Worm (Caenorhabditis elegans): ENCODE measurements around the gene F33G12.6.

DNA sequence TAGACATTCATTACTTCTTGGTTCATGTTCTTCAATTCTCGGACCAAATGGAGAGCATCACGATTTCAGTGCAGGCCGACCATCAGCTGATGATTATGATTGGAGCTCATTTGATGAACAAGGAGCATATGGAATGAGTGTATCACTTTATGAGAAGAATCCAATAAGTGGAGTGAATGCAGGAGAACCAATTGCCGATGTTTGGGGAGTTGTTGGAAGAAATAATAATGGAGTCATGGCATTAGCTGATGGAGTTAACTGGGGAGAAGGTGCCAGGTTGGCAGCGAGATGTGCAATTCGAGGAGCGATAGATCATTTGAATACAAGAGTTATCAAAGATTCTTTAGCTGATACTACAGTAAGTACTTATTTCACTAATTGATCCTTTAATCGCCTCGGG lies 1.1 kb downstream of the F33G12.6 start:
- no peak for TF ChIP-seq C16A3.4 (tag; optimal IDR thresholded peaks at IDR 0.05)
- no peak for TF ChIP-seq lin-13 (GFP tag; optimal IDR thresholded peaks at IDR 0.05)
- no peak for TF ChIP-seq nhr-12 (tag; optimal IDR thresholded peaks at IDR 0.05)

Measured in whole organism, L1 larva.